Fruit fly (Drosophila melanogaster): ENCODE results near the gene CG9427.

CG9427 gene

DNA sequence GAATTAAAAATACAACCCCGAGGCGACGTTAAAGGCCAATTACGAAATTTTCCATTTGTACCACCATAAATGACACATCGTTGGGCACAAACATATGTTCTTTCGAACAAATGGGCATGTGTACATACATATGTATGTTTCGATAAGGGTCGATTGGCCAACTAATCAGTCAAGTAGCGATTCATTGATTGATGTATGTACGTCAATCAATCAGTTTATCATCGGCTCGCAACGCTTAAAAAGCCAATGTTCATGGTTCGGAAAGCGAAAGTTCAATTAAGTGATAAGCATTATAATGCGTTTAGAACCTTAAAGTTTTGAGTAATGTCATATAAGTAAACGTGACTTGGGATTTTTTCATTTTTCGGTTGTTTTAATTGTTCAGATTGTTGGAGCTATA, 17.9 kb upstream of the CG9427 start (continued):
- no peak for TF ChIP-seq ATbp (GFP tag; optimal IDR thresholded peaks at IDR 0.05)
- TF ChIP-seq CG14667 (GFP tag; IDR thresholded peaks at IDR 0.05): no peak
- TF ChIP-seq tll (GFP tag; optimal IDR thresholded peaks at IDR 0.05): no peak
- TF ChIP-seq inv (GFP tag; IDR thresholded peaks at IDR 0.05; ENCODE audit: partially characterized antibody): no peak
- no peak for TF ChIP-seq ken (GFP tag; IDR thresholded peaks at IDR 0.05)
- TF ChIP-seq CG4360 (GFP tag; IDR thresholded peaks at IDR 0.05): no peak
- no peak for TF ChIP-seq CG3847 (GFP tag; IDR thresholded peaks at IDR 0.05)
- no peak for TF ChIP-seq gcm (GFP tag; optimal IDR thresholded peaks at IDR 0.05)
- no peak for TF ChIP-seq CG15073 (GFP tag; optimal IDR thresholded peaks at IDR 0.05)
- no peak for TF ChIP-seq tio (GFP tag; optimal IDR thresholded peaks at IDR 0.05)
- peak; percentile 11 for TF ChIP-seq CG34376 (GFP tag; optimal IDR thresholded peaks at IDR 0.05)
- TF ChIP-seq Hand (GFP tag; optimal IDR thresholded peaks at IDR 0.05): no peak
- TF ChIP-seq tna (GFP tag; IDR thresholded peaks at IDR 0.05; ENCODE audit: partially characterized antibody): no peak
- peak; percentile 84 for TF ChIP-seq exex (tag; optimal IDR thresholded peaks at IDR 0.05)
- TF ChIP-seq ro (GFP tag; IDR thresholded peaks at IDR 0.05): no peak
- peak in 1 of 2 experiments; percentile 69 for TF ChIP-seq Pdp1 (GFP tag; optimal IDR thresholded peaks at IDR 0.05)
- peak in 1 of 2 experiments; percentile 46 for TF ChIP-seq Hr78 (GFP tag; optimal IDR thresholded peaks at IDR 0.05)
- TF ChIP-seq CG14710 (tag; optimal IDR thresholded peaks at IDR 0.05): no peak
- no peak for TF ChIP-seq Myb (GFP tag; optimal IDR thresholded peaks at IDR 0.05)
- no peak for TF ChIP-seq Spps (tag; optimal IDR thresholded peaks at IDR 0.05)
- no peak for TF ChIP-seq toy (GFP tag; IDR thresholded peaks at IDR 0.05)
- peak; percentile 40 for TF ChIP-seq grn (GFP tag; optimal IDR thresholded peaks at IDR 0.05)
- TF ChIP-seq chinmo (GFP tag; IDR thresholded peaks at IDR 0.05; ENCODE audit: partially characterized antibody): no peak
- TF ChIP-seq twi (tag; optimal IDR thresholded peaks at IDR 0.05): no peak

dm6 chr3R:9643977-9644376, 17.2 kb upstream of the CG9427 start:
- no peak for TF ChIP-seq CG7839 (tag; optimal IDR thresholded peaks at IDR 0.05)
- peak; percentile 41 for TF ChIP-seq grn (GFP tag; optimal IDR thresholded peaks at IDR 0.05)
- no peak for TF ChIP-seq E2f1 (GFP tag; IDR thresholded peaks at IDR 0.05)
- TF ChIP-seq sug (tag; optimal IDR thresholded peaks at IDR 0.05): peak; percentile 61
- no peak for TF ChIP-seq salm (tag; optimal IDR thresholded peaks at IDR 0.05)
- peak; percentile 61 for TF ChIP-seq mirr (GFP tag; optimal IDR thresholded peaks at IDR 0.05)
- no peak for TF ChIP-seq CG12155 (GFP tag; optimal IDR thresholded peaks at IDR 0.05)
- peak; percentile 83 for TF ChIP-seq sd (tag; optimal IDR thresholded peaks at IDR 0.05)
- TF ChIP-seq CG34376 (GFP tag; optimal IDR thresholded peaks at IDR 0.05): peak; percentile 74
- peak; percentile 39; the same call in 1 of the 2 replicates for TF ChIP-seq GATAe (GFP tag; conservative IDR thresholded peaks at IDR 0.05)
- TF ChIP-seq CG32772 (GFP tag; IDR thresholded peaks at IDR 0.05): no peak
- no peak for TF ChIP-seq da (GFP tag; optimal IDR thresholded peaks at IDR 0.05)
- TF ChIP-seq knrl (GFP tag; IDR thresholded peaks at IDR 0.05; ENCODE audit: partially characterized antibody): no peak
- TF ChIP-seq exex (tag; optimal IDR thresholded peaks at IDR 0.05): peak; percentile 86

DNA sequence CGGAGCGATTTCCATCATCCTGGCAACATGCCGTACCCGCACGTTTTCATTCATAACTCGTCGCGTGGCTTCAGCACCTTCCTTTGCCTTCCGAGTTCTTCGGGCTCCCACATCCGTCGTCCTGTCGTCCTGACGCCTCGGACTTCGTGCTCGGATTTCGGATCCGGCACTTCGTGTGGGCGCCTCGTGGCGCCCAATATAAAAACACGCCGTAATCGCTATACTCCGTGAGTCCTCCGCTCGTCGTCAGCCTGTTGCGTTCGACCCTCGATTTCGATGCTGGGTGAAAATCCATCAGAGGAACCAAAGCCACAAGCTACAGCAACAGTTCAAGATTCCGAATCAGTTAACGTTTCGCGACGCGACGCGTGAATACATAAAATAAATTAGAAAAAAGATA, 13.6 kb upstream of the CG9427 start:
- TF ChIP-seq da (GFP tag; optimal IDR thresholded peaks at IDR 0.05) (no peak), vvl (GFP tag; IDR thresholded peaks at IDR 0.05) (no peak), Mes4 (GFP tag; optimal IDR thresholded peaks at IDR 0.05) (no peak), CG11504 (tag; optimal IDR thresholded peaks at IDR 0.05) (peak; percentile 30), Rfx (GFP tag; IDR thresholded peaks at IDR 0.05) (0 out of 2 replicates have a peak, but pooled peaks have one; percentile 4), Deaf1 (tag; optimal IDR thresholded peaks at IDR 0.05) (peak; percentile 93), scrt (GFP tag; optimal IDR thresholded peaks at IDR 0.05) (peak; percentile 83), sens (GFP tag) (peak; percentile 16), CG13894 (tag; optimal IDR thresholded peaks at IDR 0.05) (peak; percentile 79)

Data from whole organism, embryonic.